Worm (Caenorhabditis elegans): ENCODE data around the gene rsp-1.

DNA sequence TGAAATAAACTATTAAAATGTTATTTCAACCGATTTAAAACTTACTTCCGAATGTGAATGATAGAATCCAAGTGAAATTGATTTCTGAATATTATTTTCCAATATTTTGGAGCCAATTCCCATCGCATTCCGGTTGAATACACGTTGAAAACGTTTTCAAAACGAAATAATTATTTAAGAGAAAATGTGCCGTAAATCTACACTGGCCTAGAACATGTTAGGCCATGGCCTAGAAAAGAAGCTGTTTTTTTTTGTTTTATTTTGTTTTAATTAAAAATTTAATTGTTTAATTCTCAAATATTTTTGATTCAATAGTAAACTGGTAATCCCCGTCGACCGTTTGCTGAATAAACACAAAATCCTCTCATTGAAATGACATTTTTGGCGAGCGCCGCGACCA lies 10.7 kb downstream of the rsp-1 start:
- TF ChIP-seq him-1 (tag; optimal IDR thresholded peaks at IDR 0.05) (no peak), W03F9.2 (tag; optimal IDR thresholded peaks at IDR 0.05) (no peak), dao-5 (tag; optimal IDR thresholded peaks at IDR 0.05) (no peak)

All from whole organism, L4/young adult.